Worm (Caenorhabditis elegans) whole organism, L2 larva: ENCODE results near the gene cest-3.

Experiments used
- R02D3.7 ChIP-seq: fragments of 150-350 bp; optimal IDR thresholded peaks from 2 replicates; lab custom pipeline; 2014; ENCODE audit warnings: missing biosample characterization, missing genetic modification characterization
- ama-1 ChIP-seq: fragments of 150-350 bp; optimal IDR thresholded peaks from 2 replicates; lab custom pipeline; 2018; ENCODE audit warnings: inconsistent platforms
- lin-11 ChIP-seq: fragments of 150-350 bp; sonication (generic microtip); optimal IDR thresholded peaks from 2 replicates; lab custom pipeline; 2014; ENCODE audit warnings: missing biosample characterization, missing genetic modification characterization, inconsistent platforms, mixed read lengths

DNA sequence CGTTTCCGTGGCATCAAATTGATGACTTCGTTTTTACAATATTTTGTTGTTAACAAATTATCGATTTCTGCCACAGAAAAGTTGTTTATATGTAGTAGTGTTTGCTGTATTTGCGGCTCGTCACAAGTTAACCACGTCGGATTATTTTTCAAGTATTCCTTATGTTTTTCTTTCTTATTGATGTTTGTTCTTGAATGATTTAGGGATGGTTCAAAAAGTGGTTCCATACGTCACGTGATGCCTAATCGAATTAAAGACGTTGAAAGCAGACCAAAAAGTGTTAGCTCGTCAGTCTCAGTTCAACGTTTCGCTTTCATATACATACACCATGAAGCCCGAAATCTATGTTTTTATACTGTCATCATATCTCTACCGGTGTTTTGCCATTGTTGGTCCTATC, 44.0 kb downstream of the cest-3 start, which contains the start of gene lips-2:
- no peak for TF ChIP-seq R02D3.7
- TF ChIP-seq lin-11 (tag; lab: Kevin White, UChicago), result no peak
- TF ChIP-seq ama-1 (lab: Kevin White, UChicago), result no peak
